Worm (Caenorhabditis elegans): Measurements from ENCODE around the gene sto-5.

ce11 chrX:16818271-16818670 is 7.0 kb downstream of the sto-5 start:
- no peak for TF ChIP-seq F23B12.7 (tag; optimal IDR thresholded peaks at IDR 0.05; ENCODE audit: insufficient read depth)
- no peak for TF ChIP-seq aptf-2 (GFP tag; conservative IDR thresholded peaks at IDR 0.05)
- no peak for TF ChIP-seq him-1 (tag; optimal IDR thresholded peaks at IDR 0.05)
